Worm (Caenorhabditis elegans): ENCODE results near the gene tbce-1.

tbce-1 gene

ce11 chrIV:8286352-8286751 lies 8.1 kb upstream of the tbce-1 start, which contains the start of gene K07H8.9:
Gene K07H8.9, minus strand, starts transcription at chrIV:8286476.
- TF ChIP-seq nhr-67 (tag; optimal IDR thresholded peaks at IDR 0.05) (no peak), ceh-28 (tag; optimal IDR thresholded peaks at IDR 0.05) (no peak), pqm-1 (tag; optimal IDR thresholded peaks at IDR 0.05) (no peak), jun-1 (tag; optimal IDR thresholded peaks at IDR 0.05) (no peak), pha-4 (tag; optimal IDR thresholded peaks at IDR 0.05) (no peak), ztf-4 (tag; optimal IDR thresholded peaks at IDR 0.05) (no peak), nfya-1 (tag; optimal IDR thresholded peaks at IDR 0.05; ENCODE audit: insufficient read depth) (no peak), egl-27 (tag; optimal IDR thresholded peaks at IDR 0.05) (no peak), daf-12 (tag; optimal IDR thresholded peaks at IDR 0.05) (no peak), hmg-11 (tag; optimal IDR thresholded peaks at IDR 0.05) (no peak), elt-2 (tag; optimal IDR thresholded peaks at IDR 0.05) (no peak), nhr-12 (tag; optimal IDR thresholded peaks at IDR 0.05) (no peak)

ce11 chrIV:8287287-8287686 lies 7.2 kb upstream of the tbce-1 start:
- TF ChIP-seq ama-1 (optimal IDR thresholded peaks at IDR 0.05) (no peak), mdl-1 (tag; optimal IDR thresholded peaks at IDR 0.05) (no peak), nhr-23 (tag; optimal IDR thresholded peaks at IDR 0.05) (no peak), pqm-1 (tag; optimal IDR thresholded peaks at IDR 0.05) (no peak), elt-3 (tag; optimal IDR thresholded peaks at IDR 0.05) (no peak), unc-39 (tag; optimal IDR thresholded peaks at IDR 0.05) (no peak), ceh-28 (tag; optimal IDR thresholded peaks at IDR 0.05) (no peak), zag-1 (tag; optimal IDR thresholded peaks at IDR 0.05) (no peak), pha-4 (tag; optimal IDR thresholded peaks at IDR 0.05) (no peak), nfya-1 (tag; optimal IDR thresholded peaks at IDR 0.05; ENCODE audit: insufficient read depth) (no peak), nhr-12 (tag; optimal IDR thresholded peaks at IDR 0.05) (no peak), sea-2 (GFP tag; optimal IDR thresholded peaks at IDR 0.05) (no peak), fkh-10 (GFP tag; optimal IDR thresholded peaks at IDR 0.05) (no peak), ZK546.5 (tag; optimal IDR thresholded peaks at IDR 0.05) (no peak)

- no peak for TF ChIP-seq fos-1 (tag; optimal IDR thresholded peaks at IDR 0.05)
These were observed 5.4 kb upstream of the tbce-1 start for ce11 chrIV:8289105-8289504.

DNA sequence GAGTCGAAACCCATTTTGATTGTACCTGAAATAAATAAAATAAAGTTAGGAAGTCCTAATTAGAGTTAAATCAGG lies 5.1 kb upstream of the tbce-1 start, which contains the start of gene nucl-1:
nucl-1 (minus strand) TSS at position 26 of the 75 bp plus-strand sequence.
- TF ChIP-seq fos-1 (tag; optimal IDR thresholded peaks at IDR 0.05) (no peak), hmg-11 (tag; optimal IDR thresholded peaks at IDR 0.05) (no peak), nhr-43 (tag; optimal IDR thresholded peaks at IDR 0.05; ENCODE audit: poor library complexity, severe bottlenecking) (no peak), sea-2 (GFP tag; optimal IDR thresholded peaks at IDR 0.05) (no peak), R02D3.7 (tag; optimal IDR thresholded peaks at IDR 0.05) (no peak), mdl-1 (tag; optimal IDR thresholded peaks at IDR 0.05) (no peak), elt-1 (tag; optimal IDR thresholded peaks at IDR 0.05) (no peak), pqm-1 (tag; optimal IDR thresholded peaks at IDR 0.05) (no peak), eor-1 (tag; optimal IDR thresholded peaks at IDR 0.05) (no peak), aly-2 (tag; optimal IDR thresholded peaks at IDR 0.05) (no peak), pha-4 (tag; optimal IDR thresholded peaks at IDR 0.05) (no peak), nhr-67 (tag; optimal IDR thresholded peaks at IDR 0.05) (no peak), nfya-1 (tag; optimal IDR thresholded peaks at IDR 0.05; ENCODE audit: insufficient read depth) (no peak), daf-12 (tag; optimal IDR thresholded peaks at IDR 0.05) (no peak), nhr-12 (tag; optimal IDR thresholded peaks at IDR 0.05) (no peak)

DNA sequence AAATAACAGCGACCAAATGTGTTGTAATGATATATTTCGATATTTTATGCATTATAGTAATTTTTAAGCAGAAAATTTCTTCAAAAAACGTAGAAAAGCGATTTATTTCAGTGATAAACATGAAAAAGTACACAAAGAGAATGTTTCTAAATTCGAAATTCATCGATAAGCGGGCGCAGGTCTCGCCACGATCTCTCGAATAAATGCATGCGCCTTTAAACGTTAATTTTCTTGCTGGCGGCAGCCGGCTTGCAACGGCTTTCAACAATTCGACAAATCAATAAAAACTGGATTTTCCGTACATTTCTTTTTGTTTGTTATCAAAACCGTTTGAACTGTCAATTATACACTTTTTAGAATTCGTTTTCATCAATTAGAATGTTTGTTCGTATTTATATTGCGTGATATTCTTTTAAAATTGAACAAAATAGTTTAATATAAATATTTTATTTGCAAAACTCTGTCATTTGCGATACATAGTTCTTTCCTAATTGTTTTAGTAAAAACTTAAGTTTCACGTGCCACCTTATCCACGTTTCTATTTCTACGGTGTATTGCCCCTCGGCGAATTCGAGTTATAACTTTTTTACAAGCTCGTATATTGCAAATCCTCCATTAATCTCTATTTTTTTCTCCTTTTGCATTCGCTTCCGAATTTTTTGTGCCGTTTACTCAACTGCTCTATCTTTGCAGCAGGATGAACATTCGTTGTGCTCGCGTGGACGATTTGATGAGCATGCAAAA lies 4.7 kb upstream of the tbce-1 start, which contains the start of gene daf-31:
daf-31 (plus strand) TSS at position 694 of the 744 bp plus-strand sequence.
- TF ChIP-seq R02D3.7 (tag; optimal IDR thresholded peaks at IDR 0.05), result no peak
- TF ChIP-seq nhr-23 (tag; optimal IDR thresholded peaks at IDR 0.05), result peak; percentile 47
- peak; percentile 83 for TF ChIP-seq pha-4 (tag; optimal IDR thresholded peaks at IDR 0.05)
- no peak for TF ChIP-seq nhr-67 (tag; optimal IDR thresholded peaks at IDR 0.05)
- no peak for TF ChIP-seq elt-3 (tag; optimal IDR thresholded peaks at IDR 0.05)
- no peak for TF ChIP-seq mdl-1 (tag; optimal IDR thresholded peaks at IDR 0.05)
- no peak for TF ChIP-seq nhr-76 (tag; optimal IDR thresholded peaks at IDR 0.05)
- TF ChIP-seq elt-2 (tag; optimal IDR thresholded peaks at IDR 0.05), result peak; percentile 40
- TF ChIP-seq sea-2 (GFP tag; optimal IDR thresholded peaks at IDR 0.05), result no peak
- peak; percentile 32 for TF ChIP-seq ceh-28 (tag; optimal IDR thresholded peaks at IDR 0.05)
- no peak for TF ChIP-seq daf-12 (tag; optimal IDR thresholded peaks at IDR 0.05)
- TF ChIP-seq nhr-237 (tag; optimal IDR thresholded peaks at IDR 0.05), result no peak
- TF ChIP-seq mml-1 (tag; optimal IDR thresholded peaks at IDR 0.05), result no peak
- no peak for TF ChIP-seq ZK546.5 (tag; optimal IDR thresholded peaks at IDR 0.05)
- TF ChIP-seq jun-1 (tag; optimal IDR thresholded peaks at IDR 0.05), result no peak
- TF ChIP-seq eor-1 (tag; optimal IDR thresholded peaks at IDR 0.05), result no peak
- no peak for TF ChIP-seq nhr-77 (tag; optimal IDR thresholded peaks at IDR 0.05)
- no peak for TF ChIP-seq nhr-11 (tag; optimal IDR thresholded peaks at IDR 0.05)
- TF ChIP-seq aly-2 (tag; optimal IDR thresholded peaks at IDR 0.05), result no peak
- no peak for TF ChIP-seq skn-1 (tag; optimal IDR thresholded peaks at IDR 0.05)
- TF ChIP-seq nhr-25 (tag; optimal IDR thresholded peaks at IDR 0.05), result peak; percentile 71
- peak; percentile 62 for TF ChIP-seq hmg-11 (tag; optimal IDR thresholded peaks at IDR 0.05)
- TF ChIP-seq egl-27 (tag; optimal IDR thresholded peaks at IDR 0.05), result no peak
- peak; percentile 6 for TF ChIP-seq pqm-1 (tag; optimal IDR thresholded peaks at IDR 0.05)
- peak; percentile 88 for TF ChIP-seq lin-39 (tag; optimal IDR thresholded peaks at IDR 0.05)
- TF ChIP-seq nhr-12 (tag; optimal IDR thresholded peaks at IDR 0.05), result no peak
- no peak for TF ChIP-seq nhr-43 (tag; optimal IDR thresholded peaks at IDR 0.05; ENCODE audit: poor library complexity, severe bottlenecking)
- TF ChIP-seq tbx-2 (tag; optimal IDR thresholded peaks at IDR 0.05), result no peak
- no peak for TF ChIP-seq ztf-4 (tag; optimal IDR thresholded peaks at IDR 0.05)
- TF ChIP-seq unc-62 (GFP tag; optimal IDR thresholded peaks at IDR 0.05), result no peak
- TF ChIP-seq ztf-11 (tag; optimal IDR thresholded peaks at IDR 0.05), result no peak
- no peak for TF ChIP-seq zag-1 (tag; optimal IDR thresholded peaks at IDR 0.05)
- no peak for TF ChIP-seq ceh-16 (tag; optimal IDR thresholded peaks at IDR 0.05)
- TF ChIP-seq egl-5 (tag; optimal IDR thresholded peaks at IDR 0.05), result peak; percentile 77
- TF ChIP-seq ama-1 (optimal IDR thresholded peaks at IDR 0.05), result no peak
